Fruit fly (Drosophila melanogaster) whole organism, adult: ENCODE data around the gene Tsp66A.

Experiments used
- CG11617 ChIP-seq: fragments of 200-800 bp; sonication (Bioruptor generic); optimal IDR thresholded peaks from 2 replicates; lab custom pipeline; 2017; ENCODE audit warnings: mild to moderate bottlenecking, missing biosample characterization, missing genetic modification reagents, missing genetic modification characterization
- CG33017 ChIP-seq: fragments of 200-800 bp; sonication (Bioruptor generic); optimal IDR thresholded peaks from 2 replicates; lab custom pipeline; 2018; ENCODE audit warnings: missing biosample characterization, mild to moderate bottlenecking, missing genetic modification characterization, moderate library complexity
- CG5204 ChIP-seq: fragments of 200-800 bp; sonication (Bioruptor generic); optimal IDR thresholded peaks from 2 replicates; lab custom pipeline; 2016; ENCODE audit warnings: missing biosample characterization, missing genetic modification characterization
- Clk ChIP-seq: fragments of 200-800 bp; sonication (Bioruptor generic); optimal IDR thresholded peaks from 2 replicates; lab custom pipeline; 2017; ENCODE audit warnings: missing biosample characterization, missing genetic modification characterization
- Crg-1 ChIP-seq: fragments of 200-800 bp; sonication (Bioruptor generic); optimal IDR thresholded peaks from 2 replicates; lab custom pipeline; 2016; ENCODE audit warnings: missing biosample characterization, missing genetic modification characterization
- kay ChIP-seq: fragments of 200-800 bp; sonication (Bioruptor generic); peaks from one replicate; lab custom pipeline; 2016; ENCODE audit warnings: missing biosample characterization, missing genetic modification characterization, borderline replicate concordance
- toe ChIP-seq: fragments of 200-800 bp; sonication (Bioruptor generic); optimal IDR thresholded peaks from 2 replicates; lab custom pipeline; 2016; ENCODE audit warnings: missing biosample characterization, missing genetic modification characterization

dm6 chr3L:7450553-7450952, 14.8 kb upstream of the Tsp66A start, which contains the start of gene CG33278:
- TF ChIP-seq Clk (no peak), CG33017 (tag; lab: Kevin White, UChicago) (no peak), Crg-1 (GFP tag; lab: Kevin White, UChicago) (no peak), kay (GFP tag; lab: Kevin White, UChicago) (no peak), CG5204 (no peak), toe (no peak), CG11617 (GFP tag; lab: Kevin White, UChicago) (no peak)
